Worm (Caenorhabditis elegans): ENCODE data around the gene F54F7.10.

ce11 chrX:11896708-11897107 is 33.3 kb downstream of the F54F7.10 start:
- TF ChIP-seq ztf-23 (GFP tag; IDR thresholded peaks at IDR 0.05) (no peak), med-1 (GFP tag; optimal IDR thresholded peaks at IDR 0.05; ENCODE audit: insufficient read depth) (no peak), tab-1 (GFP tag; IDR thresholded peaks at IDR 0.05) (no peak), cog-1 (tag; optimal IDR thresholded peaks at IDR 0.05) (no peak), ztf-29 (GFP tag; IDR thresholded peaks at IDR 0.05) (no peak)

Measured in whole organism, midembryonic.